Worm (Caenorhabditis elegans): Measurements from ENCODE around the gene zip-11.

Gene zip-11

DNA sequence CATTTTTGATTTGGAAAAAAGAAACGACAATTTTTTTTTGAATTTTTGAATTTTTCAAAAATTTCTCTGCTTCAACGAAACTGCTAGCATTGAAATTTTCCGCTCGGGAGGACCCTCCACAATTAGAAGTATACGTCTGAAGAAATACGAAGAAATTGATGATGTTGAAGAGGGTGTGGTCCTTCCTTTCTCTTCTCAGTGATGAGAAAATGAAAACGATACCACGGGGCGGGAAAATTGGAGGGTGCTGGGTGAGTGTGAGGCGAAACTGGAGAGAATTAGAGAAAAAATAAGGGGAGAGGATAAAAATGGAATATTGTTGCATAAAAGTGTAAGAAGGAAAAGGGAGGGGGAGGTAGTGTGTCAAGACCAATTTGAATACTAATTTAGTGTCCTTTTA lies 40.9 kb downstream of the zip-11 start:
- TF ChIP-seq blmp-1 (tag; optimal IDR thresholded peaks at IDR 0.05; ENCODE audit: insufficient read depth): peak; percentile 58
- TF ChIP-seq Y55F3AM.14 (GFP tag; optimal IDR thresholded peaks at IDR 0.05): no peak

DNA sequence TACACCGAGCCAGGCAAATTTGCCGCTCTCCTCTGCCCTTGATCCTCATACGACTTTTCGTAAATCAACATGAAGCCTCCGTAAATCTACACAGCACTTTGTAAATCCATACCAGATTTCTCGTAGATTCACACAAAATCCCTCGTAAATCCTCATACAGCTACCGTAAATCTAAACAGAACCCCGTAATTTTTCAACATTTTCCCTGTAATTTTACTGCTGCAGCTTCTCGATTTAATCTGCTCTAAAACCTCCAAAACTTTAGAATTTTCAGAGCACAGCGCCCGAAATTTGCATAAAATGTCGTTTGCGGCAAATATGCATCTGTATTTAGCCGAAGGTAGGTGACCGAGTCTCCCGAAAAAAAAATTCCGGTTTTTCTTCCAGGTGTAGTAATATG lies 43.7 kb downstream of the zip-11 start, which contains the start of gene F42A6.1:
Gene F42A6.1 (plus strand): TSS at position 301 of the 400 bp plus-strand sequence.
- no peak for TF ChIP-seq elt-1 (tag; optimal IDR thresholded peaks at IDR 0.05)
- no peak for TF ChIP-seq gmeb-1 (tag; optimal IDR thresholded peaks at IDR 0.05)
- TF ChIP-seq skn-1 (tag; optimal IDR thresholded peaks at IDR 0.05): no peak
- TF ChIP-seq nhr-6 (tag; optimal IDR thresholded peaks at IDR 0.05): no peak
- TF ChIP-seq peb-1 (tag; optimal IDR thresholded peaks at IDR 0.05): no peak
- no peak for TF ChIP-seq ceh-16 (tag; optimal IDR thresholded peaks at IDR 0.05)
- no peak for TF ChIP-seq ZK546.5 (tag; optimal IDR thresholded peaks at IDR 0.05)
- no peak for TF ChIP-seq alr-1 (tag; optimal IDR thresholded peaks at IDR 0.05)
- TF ChIP-seq mbf-1 (tag; optimal IDR thresholded peaks at IDR 0.05): no peak
- TF ChIP-seq nhr-12 (tag; optimal IDR thresholded peaks at IDR 0.05): no peak
- TF ChIP-seq ztf-1 (GFP tag; conservative IDR thresholded peaks at IDR 0.05): no peak
- no peak for TF ChIP-seq lin-11 (tag; optimal IDR thresholded peaks at IDR 0.05)
